Worm (Caenorhabditis elegans) whole organism, early embryonic: ENCODE data around the gene mth-1.
"Not testable (repeated sequence)": the region's sequence is repeated elsewhere in the genome, so short reads cannot be mapped to it uniquely, and the experiment has no call there.

Experiments used
- B0310.2 ChIP-seq: sonication (generic microtip); optimal IDR thresholded peaks from 2 replicates; lab custom pipeline; 2016; ENCODE audit warnings: mild to moderate bottlenecking, missing genetic modification characterization, missing compliant biosample characterization
- F13C5.2 ChIP-seq: sonication (generic microtip); optimal IDR thresholded peaks from 2 replicates; lab custom pipeline; 2017; ENCODE audit warnings: mild to moderate bottlenecking, missing genetic modification characterization, inconsistent platforms, missing compliant biosample characterization
- aly-1 ChIP-seq: sonication (generic microtip); optimal IDR thresholded peaks from 2 replicates; lab custom pipeline; 2016; ENCODE audit warnings: missing genetic modification characterization, missing compliant biosample characterization
- ama-1 ChIP-seq: fragments of 150-350 bp; optimal IDR thresholded peaks from 2 replicates; lab custom pipeline; 2014
- ceh-13 ChIP-seq: fragments of 200-800 bp; sonication (Bioruptor generic); optimal IDR thresholded peaks from 2 replicates; lab custom pipeline; 2018; ENCODE audit warnings: mild to moderate bottlenecking, missing genetic modification characterization, missing compliant biosample characterization
- ceh-36 ChIP-seq: sonication (generic microtip); optimal IDR thresholded peaks from 2 replicates; lab custom pipeline; 2016; ENCODE audit warnings: missing genetic modification characterization, inconsistent platforms, missing compliant biosample characterization
- ets-7 ChIP-seq: sonication (generic microtip); optimal IDR thresholded peaks from 2 replicates; lab custom pipeline; 2016; ENCODE audit warnings: missing genotype, missing genetic modification characterization, missing compliant biosample characterization
- flt-1 ChIP-seq: fragments of 200-800 bp; sonication (Bioruptor generic); IDR thresholded peaks from 2 replicates; pipeline ENCODE4 v1.3.6; 2022; ENCODE audit warnings: missing genetic modification characterization, missing compliant biosample characterization
- hmbx-1 ChIP-seq: sonication (generic microtip); optimal IDR thresholded peaks from 2 replicates; lab custom pipeline; 2016; ENCODE audit warnings: mild to moderate bottlenecking, missing genetic modification characterization, missing compliant biosample characterization
- hmg-4 ChIP-seq: fragments of 200-800 bp; sonication (Bioruptor generic); optimal IDR thresholded peaks from 2 replicates; lab custom pipeline; 2018; ENCODE audit warnings: mild to moderate bottlenecking, missing genetic modification characterization, missing compliant biosample characterization
- hnd-1 ChIP-seq: sonication (generic microtip); optimal IDR thresholded peaks from 2 replicates; lab custom pipeline; 2016; ENCODE audit warnings: missing genetic modification characterization, missing compliant biosample characterization
- pes-1 ChIP-seq: fragments of 200-800 bp; sonication (Bioruptor generic); IDR thresholded peaks from 2 replicates; pipeline ENCODE4 v1.3.6; 2022; ENCODE audit warnings: missing genetic modification reagents, missing genetic modification characterization, missing compliant biosample characterization
- scrt-1 ChIP-seq: fragments of 200-800 bp; sonication (Bioruptor generic); IDR thresholded peaks from 2 replicates; pipeline ENCODE4 v1.3.6; 2022; ENCODE audit warnings: missing genetic modification characterization, missing compliant biosample characterization
- sea-1 ChIP-seq: fragments of 200-800 bp; sonication (Bioruptor generic); conservative IDR thresholded peaks from 2 replicates; pipeline ENCODE4 v1.3.6; 2022; ENCODE audit warnings: missing genetic modification characterization, missing compliant biosample characterization
- tbx-11 ChIP-seq: fragments of 200-800 bp; sonication (Bioruptor generic); IDR thresholded peaks from 2 replicates; pipeline ENCODE4 v1.3.6; 2022; ENCODE audit warnings: missing genetic modification characterization, missing compliant biosample characterization
- tbx-37 ChIP-seq: fragments of 200-800 bp; sonication (Bioruptor generic); conservative IDR thresholded peaks from 2 replicates; pipeline ENCODE4 v1.3.6; 2022; ENCODE audit warnings: missing genetic modification reagents, missing genetic modification characterization, missing compliant biosample characterization
- tra-4 ChIP-seq: sonication (generic microtip); optimal IDR thresholded peaks from 2 replicates; lab custom pipeline; 2017; ENCODE audit warnings: missing genetic modification characterization, missing compliant biosample characterization

The mth-1 gene

DNA sequence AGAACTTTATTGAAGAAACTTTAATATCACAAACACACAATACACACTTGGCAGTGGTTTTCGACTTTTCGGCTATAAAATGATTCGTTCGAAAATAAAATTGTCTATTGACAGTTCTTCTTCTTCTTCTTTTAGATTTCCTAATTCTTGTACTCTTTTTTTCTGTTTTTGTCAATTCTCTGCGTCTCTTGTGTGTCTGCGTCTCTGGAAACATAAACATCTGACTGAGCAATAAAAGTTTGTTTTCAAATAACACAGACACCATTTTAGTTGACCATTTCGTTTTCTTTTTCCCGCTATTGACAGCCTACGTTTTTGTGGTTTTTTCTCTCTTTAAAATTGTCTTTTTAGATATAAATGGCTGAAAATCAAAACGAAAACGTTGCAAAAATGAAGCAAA lies 23.7 kb downstream of the mth-1 start, which contains the start of gene R03H10.1:
Gene R03H10.1, plus strand, starts transcription at position 352 of the 400 bp plus-strand sequence.
- TF ChIP-seq hmg-4 (GFP tag; lab: Kevin White, UChicago), result no peak
- no peak for TF ChIP-seq pes-1 (GFP tag; lab: Robert Waterston, UW)
- TF ChIP-seq ama-1 (lab: Kevin White, UChicago), result no peak
- no peak for TF ChIP-seq F13C5.2 (tag; lab: Kevin White, UChicago)
- no peak for TF ChIP-seq hnd-1 (tag; lab: Kevin White, UChicago)
- no peak for TF ChIP-seq tbx-11
- TF ChIP-seq ceh-13 (GFP tag; lab: Kevin White, UChicago), result no peak
- TF ChIP-seq ets-7, result no peak
- no peak for TF ChIP-seq tra-4 (tag; lab: Kevin White, UChicago)
- TF ChIP-seq ceh-36 (tag; lab: Kevin White, UChicago), result no peak
- no peak for TF ChIP-seq scrt-1 (GFP tag; lab: Robert Waterston, UW)
- no peak for TF ChIP-seq B0310.2 (tag; lab: Kevin White, UChicago)
- no peak for TF ChIP-seq tbx-37 (GFP tag; lab: Robert Waterston, UW)
- TF ChIP-seq hmbx-1 (tag; lab: Kevin White, UChicago), result no peak
- TF ChIP-seq flt-1 (GFP tag; lab: Robert Waterston, UW), result no peak
- TF ChIP-seq sea-1 (GFP tag; lab: Robert Waterston, UW), result no peak
- no peak for TF ChIP-seq aly-1 (tag; lab: Kevin White, UChicago)

ce11 chrII:4178838-4179237 lies 24.7 kb downstream of the mth-1 start, which contains the start of gene R03H10.7:
TSS of gene R03H10.7 (minus strand) at chrII:4178938.
- TF ChIP-seq aly-1 (tag; lab: Kevin White, UChicago) (no peak), scrt-1 (GFP tag; lab: Robert Waterston, UW) (no peak), tbx-11 (no peak), sea-1 (GFP tag; lab: Robert Waterston, UW) (no peak), B0310.2 (tag; lab: Kevin White, UChicago) (no peak), tbx-37 (GFP tag; lab: Robert Waterston, UW) (no peak), hmg-4 (GFP tag; lab: Kevin White, UChicago) (no peak), F13C5.2 (tag; lab: Kevin White, UChicago) (no peak), ets-7 (no peak), hmbx-1 (tag; lab: Kevin White, UChicago) (no peak), ceh-36 (tag; lab: Kevin White, UChicago) (no peak), ama-1 (lab: Kevin White, UChicago) (no peak), tra-4 (tag; lab: Kevin White, UChicago) (no peak), hnd-1 (tag; lab: Kevin White, UChicago) (no peak), ceh-13 (GFP tag; lab: Kevin White, UChicago) (no peak)

DNA sequence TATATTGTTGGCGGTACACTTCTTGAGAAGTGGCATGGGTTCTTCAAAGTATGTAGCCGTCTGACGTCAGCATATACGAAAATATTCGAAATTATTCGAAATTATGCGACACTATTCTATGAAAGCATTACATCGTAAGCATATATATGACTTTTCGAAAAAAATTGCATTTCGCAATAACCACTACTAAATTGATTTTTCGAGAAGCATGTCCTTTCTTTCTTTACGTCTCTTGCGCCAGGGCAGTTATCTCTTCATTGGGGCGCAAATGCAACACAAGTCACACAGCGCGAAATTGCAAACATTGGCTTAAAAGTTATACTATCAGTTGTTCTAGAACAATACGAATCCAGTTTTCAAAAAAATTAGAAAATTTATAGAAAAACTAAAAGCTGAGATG lies 29.7 kb downstream of the mth-1 start:
- TF ChIP-seq aly-1 (tag; lab: Kevin White, UChicago), result no peak
- TF ChIP-seq hmg-4 (GFP tag; lab: Kevin White, UChicago), result no peak
- no peak for TF ChIP-seq ama-1 (lab: Kevin White, UChicago)
- no peak for TF ChIP-seq pes-1 (GFP tag; lab: Robert Waterston, UW)
- TF ChIP-seq ceh-36 (tag; lab: Kevin White, UChicago), result no peak
- TF ChIP-seq B0310.2 (tag; lab: Kevin White, UChicago), result no peak
- TF ChIP-seq ets-7, result no peak
- TF ChIP-seq flt-1 (GFP tag; lab: Robert Waterston, UW), result no peak
- no peak for TF ChIP-seq ceh-13 (GFP tag; lab: Kevin White, UChicago)
- no peak for TF ChIP-seq scrt-1 (GFP tag; lab: Robert Waterston, UW)
- no peak for TF ChIP-seq hnd-1 (tag; lab: Kevin White, UChicago)
- no peak for TF ChIP-seq sea-1 (GFP tag; lab: Robert Waterston, UW)
- no peak for TF ChIP-seq tbx-37 (GFP tag; lab: Robert Waterston, UW)
- no peak for TF ChIP-seq tra-4 (tag; lab: Kevin White, UChicago)

- TF ChIP-seq hmbx-1 (tag; lab: Kevin White, UChicago), result no peak
- TF ChIP-seq F13C5.2 (tag; lab: Kevin White, UChicago), result no peak
- no peak for TF ChIP-seq ets-7
- TF ChIP-seq hnd-1 (tag; lab: Kevin White, UChicago), result no peak
Measured at ce11 chrII:4173398-4173797, 30.2 kb downstream of the mth-1 start, which contains the start of gene R03H10.6. TSS of gene R03H10.6 (minus strand) at chrII:4173498.

DNA sequence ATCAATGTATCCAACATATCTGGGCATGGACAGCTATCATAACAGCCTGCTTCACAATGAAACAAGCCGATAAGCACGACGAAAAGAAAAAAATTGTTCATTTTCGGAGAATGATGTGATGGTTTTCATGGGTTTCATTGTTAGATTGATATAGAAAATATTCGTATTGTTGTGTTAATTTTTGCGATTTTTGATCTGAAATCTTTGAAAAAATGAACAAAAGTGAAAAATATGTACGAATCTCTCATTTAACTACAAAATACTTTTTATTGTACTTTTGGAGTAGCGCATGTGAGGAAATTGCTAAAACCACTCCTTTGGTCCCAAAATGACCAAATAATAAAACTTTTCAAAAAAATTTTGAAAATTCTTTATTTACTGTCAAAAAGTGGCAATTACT lies 33.1 kb downstream of the mth-1 start, which contains the start of gene R03H10.5:
Gene R03H10.5, minus strand, starts transcription at position 101 of the 400 bp plus-strand sequence.
- TF ChIP-seq pes-1 (GFP tag; lab: Robert Waterston, UW) (no peak), hnd-1 (tag; lab: Kevin White, UChicago) (no peak), ceh-13 (GFP tag; lab: Kevin White, UChicago) (no peak), tbx-11 (no peak), ets-7 (no peak), tbx-37 (GFP tag; lab: Robert Waterston, UW) (no peak), scrt-1 (GFP tag; lab: Robert Waterston, UW) (no peak), ama-1 (lab: Kevin White, UChicago) (no peak), flt-1 (GFP tag; lab: Robert Waterston, UW) (no peak), B0310.2 (tag; lab: Kevin White, UChicago) (no peak), F13C5.2 (tag; lab: Kevin White, UChicago) (no peak), ceh-36 (tag; lab: Kevin White, UChicago) (no peak), aly-1 (tag; lab: Kevin White, UChicago) (no peak), hmg-4 (GFP tag; lab: Kevin White, UChicago) (no peak), sea-1 (GFP tag; lab: Robert Waterston, UW) (no peak), hmbx-1 (tag; lab: Kevin White, UChicago) (no peak), tra-4 (tag; lab: Kevin White, UChicago) (no peak)

ce11 chrII:4168404-4168803 lies 35.2 kb downstream of the mth-1 start, which contains the start of gene R03H10.4:
TSS of gene R03H10.4 (minus strand) at chrII:4168504.
- not testable (repeated sequence) for TF ChIP-seq hmg-4 (GFP tag; lab: Kevin White, UChicago); hnd-1 (tag; lab: Kevin White, UChicago); ceh-13 (GFP tag; lab: Kevin White, UChicago)

DNA sequence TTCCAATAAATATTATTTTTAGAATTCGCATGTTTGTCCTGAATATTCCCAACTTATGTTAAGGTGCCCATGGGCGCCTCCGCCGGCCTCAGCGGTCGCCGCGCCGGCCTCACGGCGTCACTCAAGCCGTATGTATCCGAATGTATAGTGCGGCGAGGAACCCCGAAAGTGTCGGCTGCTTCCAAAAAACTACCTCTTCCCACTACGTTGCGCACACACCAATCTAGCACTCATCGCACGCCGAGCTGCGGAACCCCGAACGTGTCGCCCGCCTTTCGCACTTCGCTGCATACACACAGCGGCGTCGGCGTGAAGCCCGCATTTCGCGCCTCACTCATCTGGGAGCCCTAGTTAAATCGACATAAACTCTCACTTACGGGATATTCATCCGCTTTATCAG lies 35.7 kb downstream of the mth-1 start:
- TF ChIP-seq flt-1 (GFP tag; lab: Robert Waterston, UW) (no peak), ceh-13 (GFP tag; lab: Kevin White, UChicago) (no peak), hmbx-1 (tag; lab: Kevin White, UChicago) (no peak), scrt-1 (GFP tag; lab: Robert Waterston, UW) (no peak), ceh-36 (tag; lab: Kevin White, UChicago) (no peak), ets-7 (no peak), hmg-4 (GFP tag; lab: Kevin White, UChicago) (no peak), F13C5.2 (tag; lab: Kevin White, UChicago) (no peak), tbx-11 (no peak), sea-1 (GFP tag; lab: Robert Waterston, UW) (no peak), tbx-37 (GFP tag; lab: Robert Waterston, UW) (no peak), pes-1 (GFP tag; lab: Robert Waterston, UW) (no peak)
